Worm (Caenorhabditis elegans) whole organism, L3 larva: ENCODE results near the gene fbxc-33.

Experiments
- R02D3.7 ChIP-seq: fragments of 150-350 bp; optimal IDR thresholded peaks from 2 replicates; lab custom pipeline; 2014; ENCODE audit warnings: missing biosample characterization, missing genetic modification characterization
- ZK546.5 ChIP-seq: sonication (generic microtip); optimal IDR thresholded peaks from 2 replicates; lab custom pipeline; 2017; ENCODE audit warnings: missing biosample characterization, missing genetic modification characterization
- ama-1 ChIP-seq: fragments of 150-350 bp; optimal IDR thresholded peaks from 2 replicates; lab custom pipeline; 2018
- ceh-16 ChIP-seq: sonication (generic microtip); optimal IDR thresholded peaks from 2 replicates; lab custom pipeline; 2017; ENCODE audit warnings: missing biosample characterization, missing genetic modification characterization
- ceh-28 ChIP-seq: fragments of 150-350 bp; optimal IDR thresholded peaks from 2 replicates; lab custom pipeline; 2014; ENCODE audit warnings: missing biosample characterization, missing genetic modification reagents, missing genetic modification characterization
- ceh-82 ChIP-seq: fragments of 150-350 bp; optimal IDR thresholded peaks from 2 replicates; lab custom pipeline; 2014; ENCODE audit warnings: missing biosample characterization, missing genetic modification characterization
- ceh-9 ChIP-seq: sonication (generic microtip); optimal IDR thresholded peaks from 2 replicates; lab custom pipeline; 2018; ENCODE audit warnings: missing biosample characterization, missing genetic modification characterization
- egl-5 ChIP-seq: fragments of 150-350 bp; optimal IDR thresholded peaks from 2 replicates; lab custom pipeline; 2017; ENCODE audit warnings: missing biosample characterization, missing genetic modification reagents, missing genetic modification characterization, inconsistent platforms
- elt-1 ChIP-seq: fragments of 150-350 bp; optimal IDR thresholded peaks from 2 replicates; lab custom pipeline; 2014; ENCODE audit warnings: missing biosample characterization, missing genetic modification characterization
- elt-2 ChIP-seq: sonication (generic microtip); optimal IDR thresholded peaks from 2 replicates; lab custom pipeline; 2016; ENCODE audit warnings: missing genetic modification reagents, mild to moderate bottlenecking, missing genetic modification characterization, missing compliant biosample characterization
- fkh-10 ChIP-seq: sonication (generic microtip); optimal IDR thresholded peaks from 2 replicates; lab custom pipeline; 2017; ENCODE audit warnings: missing biosample characterization, missing genetic modification reagents, missing genetic modification characterization
- hmg-11 ChIP-seq: sonication (generic microtip); optimal IDR thresholded peaks from 2 replicates; lab custom pipeline; 2016; ENCODE audit warnings: missing genetic modification characterization, missing compliant biosample characterization
- lin-15B ChIP-seq: fragments of 150-350 bp; optimal IDR thresholded peaks from 2 replicates; lab custom pipeline; 2014; ENCODE audit warnings: missing biosample characterization, missing genetic modification characterization
- lin-39 ChIP-seq: fragments of 150-350 bp; optimal IDR thresholded peaks from 2 replicates; lab custom pipeline; 2018; ENCODE audit warnings: missing biosample characterization, missing genetic modification reagents, missing genetic modification characterization
- lsy-12 ChIP-seq: sonication (generic microtip); optimal IDR thresholded peaks from 2 replicates; lab custom pipeline; 2016; ENCODE audit warnings: mild to moderate bottlenecking, missing genetic modification characterization, missing compliant biosample characterization
- mml-1 ChIP-seq: fragments of 150-350 bp; sonication (generic microtip); optimal IDR thresholded peaks from 3 replicates; lab custom pipeline; 2014; ENCODE audit warnings: missing biosample characterization, missing genetic modification characterization
- nfya-1 ChIP-seq: sonication (generic microtip); optimal IDR thresholded peaks from 2 replicates; lab custom pipeline; 2017; ENCODE audit warnings: missing genetic modification characterization, mild to moderate bottlenecking, missing compliant biosample characterization, antibody characterized with exemption, moderate library complexity; ENCODE audit not compliant: insufficient read depth
- nhr-12 ChIP-seq: fragments of 150-350 bp; optimal IDR thresholded peaks from 2 replicates; lab custom pipeline; 2014; ENCODE audit warnings: missing biosample characterization, missing genetic modification characterization
- nhr-23 ChIP-seq: fragments of 150-350 bp; optimal IDR thresholded peaks from 2 replicates; lab custom pipeline; 2014; ENCODE audit warnings: missing biosample characterization, missing genetic modification reagents, missing genetic modification characterization
- nhr-43 ChIP-seq: sonication (generic microtip); optimal IDR thresholded peaks from 2 replicates; lab custom pipeline; 2016; ENCODE audit warnings: mild to moderate bottlenecking, missing genetic modification characterization, missing compliant biosample characterization; ENCODE audit not compliant: poor library complexity, severe bottlenecking
- nhr-67 ChIP-seq: fragments of 150-350 bp; optimal IDR thresholded peaks from 2 replicates; lab custom pipeline; 2014; ENCODE audit warnings: missing biosample characterization, missing genetic modification characterization
- nhr-77 ChIP-seq: fragments of 150-350 bp; optimal IDR thresholded peaks from 2 replicates; lab custom pipeline; 2014; ENCODE audit warnings: missing biosample characterization, missing genetic modification characterization
- pha-4 ChIP-seq: fragments of 150-350 bp; optimal IDR thresholded peaks from 2 replicates; lab custom pipeline; 2014; ENCODE audit warnings: missing biosample characterization, missing genetic modification reagents, missing genetic modification characterization
- pqm-1 ChIP-seq: fragments of 150-350 bp; optimal IDR thresholded peaks from 2 replicates; lab custom pipeline; 2017; ENCODE audit warnings: missing biosample characterization, missing genetic modification characterization, inconsistent platforms
- sea-2 ChIP-seq: fragments of 150-350 bp; sonication (generic microtip); optimal IDR thresholded peaks from 4 replicates; lab custom pipeline; 2014; ENCODE audit warnings: missing biosample characterization, missing genetic modification reagents, missing genetic modification characterization
- skn-1 ChIP-seq: fragments of 150-350 bp; optimal IDR thresholded peaks from 2 replicates; lab custom pipeline; 2014; ENCODE audit warnings: missing biosample characterization, missing genetic modification characterization
- snpc-4 ChIP-seq: fragments of 150-350 bp; optimal IDR thresholded peaks from 2 replicates; lab custom pipeline; 2014; ENCODE audit warnings: missing biosample characterization, missing genetic modification characterization
- unc-39 ChIP-seq: sonication (generic microtip); optimal IDR thresholded peaks from 4 replicates; lab custom pipeline; 2017; ENCODE audit warnings: missing biosample characterization, missing genetic modification characterization
- unc-62 ChIP-seq: fragments of 150-350 bp; sonication (generic microtip); optimal IDR thresholded peaks from 4 replicates; lab custom pipeline; 2014; ENCODE audit warnings: missing biosample characterization, missing genetic modification reagents, missing genetic modification characterization
- ztf-11 ChIP-seq: fragments of 150-350 bp; optimal IDR thresholded peaks from 2 replicates; lab custom pipeline; 2014; ENCODE audit warnings: missing biosample characterization, missing genetic modification characterization
- ztf-4 ChIP-seq: fragments of 150-350 bp; optimal IDR thresholded peaks from 2 replicates; lab custom pipeline; 2014; ENCODE audit warnings: missing biosample characterization, missing genetic modification characterization

The fbxc-33 gene

ce11 chrII:913222-913722 lies at the start of gene fbxc-33:
Gene fbxc-33 (plus strand): TSS chrII:913672.
- TF ChIP-seq nfya-1 (tag; lab: Kevin White, UChicago) (no peak), snpc-4 (tag; lab: Kevin White, UChicago) (peak; percentile 36), unc-39 (tag; lab: Kevin White, UChicago) (no peak), ceh-9 (tag; lab: Kevin White, UChicago) (no peak), lin-15B (tag; lab: Kevin White, UChicago) (peak; percentile 65), elt-1 (tag; lab: Kevin White, UChicago) (no peak), elt-2 (tag; lab: Kevin White, UChicago) (peak; percentile 41)
- TF ChIP-seq, all 47 proteins: peak for 3

ce11 chrII:866801-867200 lies 46.7 kb upstream of the fbxc-33 start, which contains the start of gene Y46B2A.3:
Gene Y46B2A.3 (minus strand): TSS chrII:866901.
- TF ChIP-seq ceh-28 (tag; lab: Kevin White, UChicago) (no peak), nhr-77 (no peak), unc-39 (tag; lab: Kevin White, UChicago) (no peak), mml-1 (no peak), ceh-16 (tag; lab: Kevin White, UChicago) (no peak), nfya-1 (tag; lab: Kevin White, UChicago) (no peak), ceh-9 (tag; lab: Kevin White, UChicago) (no peak), nhr-23 (tag; lab: Kevin White, UChicago) (no peak), skn-1 (no peak), ceh-82 (tag; lab: Kevin White, UChicago) (no peak), lsy-12 (tag; lab: Kevin White, UChicago) (no peak), R02D3.7 (tag; lab: Kevin White, UChicago) (no peak), ama-1 (lab: Kevin White, UChicago) (no peak), elt-1 (tag; lab: Kevin White, UChicago) (no peak), ztf-11 (tag; lab: Kevin White, UChicago) (no peak), egl-5 (tag; lab: Kevin White, UChicago) (no peak), nhr-67 (tag; lab: Kevin White, UChicago) (no peak)
- TF ChIP-seq, all 47 proteins: peak for 0

ce11 chrII:868240-868864 lies 45.1 kb upstream of the fbxc-33 start, which contains the start of gene fbxc-51:
Gene fbxc-51 (plus strand): TSS chrII:868814.
- TF ChIP-seq sea-2 (GFP tag; lab: Kevin White, UChicago) (no peak), mml-1 (no peak), lin-15B (tag; lab: Kevin White, UChicago) (no peak), ceh-16 (tag; lab: Kevin White, UChicago) (no peak), nhr-23 (tag; lab: Kevin White, UChicago) (no peak), pqm-1 (tag; lab: Kevin White, UChicago) (no peak)

ce11 chrII:869316-869715 lies 44.2 kb upstream of the fbxc-33 start:
- TF ChIP-seq nhr-12 (tag; lab: Kevin White, UChicago) = no peak
- no peak for TF ChIP-seq ZK546.5 (tag; lab: Kevin White, UChicago)
- TF ChIP-seq nhr-43 (tag; lab: Kevin White, UChicago) = no peak
- no peak for TF ChIP-seq ztf-4 (tag; lab: Kevin White, UChicago)
- no peak for TF ChIP-seq egl-5 (tag; lab: Kevin White, UChicago)
- TF ChIP-seq pqm-1 (tag; lab: Kevin White, UChicago) = no peak
- no peak for TF ChIP-seq pha-4 (tag; lab: Kevin White, UChicago)

ce11 chrII:872993-873787 lies 40.3 kb upstream of the fbxc-33 start, which contains the start of gene alg-2:
Gene alg-2 (plus strand): TSS chrII:873212.
- TF ChIP-seq pha-4 (tag; lab: Kevin White, UChicago) (peak; percentile 44), ceh-82 (tag; lab: Kevin White, UChicago) (no peak), nhr-77 (no peak), elt-2 (tag; lab: Kevin White, UChicago) (peak; percentile 31), pqm-1 (tag; lab: Kevin White, UChicago) (peak; percentile 10), lin-39 (tag; lab: Kevin White, UChicago) (peak; percentile 4), lin-15B (tag; lab: Kevin White, UChicago) (peak; percentile 54), unc-62 (no peak), hmg-11 (tag; lab: Kevin White, UChicago) (no peak), elt-1 (tag; lab: Kevin White, UChicago) (peak; percentile 6), snpc-4 (tag; lab: Kevin White, UChicago) (peak; percentile 73), fkh-10 (GFP tag; lab: Kevin White, UChicago) (no peak)
